Fruit fly (Drosophila melanogaster) whole organism, embryonic: Measurements from ENCODE around the gene Pp1alpha-96A.

Source experiments
- Rfx ChIP-seq: fragments of 200-800 bp; sonication (Bioruptor generic); IDR thresholded peaks from 2 replicates; pipeline ENCODE4 v1.3.6; 2022; ENCODE audit warnings: missing biosample characterization, missing genetic modification characterization
- pb ChIP-seq: fragments of 200-800 bp; sonication (Bioruptor generic); optimal IDR thresholded peaks from 3 replicates; lab custom pipeline; 2016; ENCODE audit warnings: missing biosample characterization, missing genetic modification characterization

DNA sequence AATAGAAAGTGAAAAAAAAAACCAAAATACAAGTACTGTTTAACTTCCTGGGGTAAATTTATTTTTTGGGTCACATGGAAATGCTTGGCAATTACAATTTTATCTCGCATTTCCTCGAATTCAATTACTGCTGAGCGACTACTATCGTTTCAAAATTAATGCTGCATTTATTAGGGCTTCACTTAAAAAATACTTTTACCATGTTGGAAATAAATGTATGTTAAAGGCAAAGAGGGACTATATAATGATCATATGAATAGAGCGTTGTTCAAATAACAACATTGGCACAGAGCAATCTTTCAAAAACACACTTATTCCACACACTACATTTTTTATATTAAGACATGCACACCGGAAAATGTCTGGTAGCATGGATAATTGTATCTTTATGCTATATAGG is 49.0 kb upstream of the Pp1alpha-96A start, which contains the start of gene CG31128:
- TF ChIP-seq pb (GFP tag; lab: Kevin White, UChicago) (no peak), Rfx (no peak)
